Worm (Caenorhabditis elegans) whole organism, L3 larva: ENCODE results near the gene C27H5.12.

ENCODE experiments used
- R02D3.7 ChIP-seq: fragments of 150-350 bp; optimal IDR thresholded peaks from 2 replicates; lab custom pipeline; 2014; ENCODE audit warnings: missing biosample characterization, missing genetic modification characterization
- ZK546.5 ChIP-seq: sonication (generic microtip); optimal IDR thresholded peaks from 2 replicates; lab custom pipeline; 2017; ENCODE audit warnings: missing biosample characterization, missing genetic modification characterization
- aly-2 ChIP-seq: fragments of 150-350 bp; optimal IDR thresholded peaks from 2 replicates; lab custom pipeline; 2014; ENCODE audit warnings: missing biosample characterization, missing genetic modification characterization
- ama-1 ChIP-seq: fragments of 150-350 bp; optimal IDR thresholded peaks from 2 replicates; lab custom pipeline; 2018
- ceh-16 ChIP-seq: sonication (generic microtip); optimal IDR thresholded peaks from 2 replicates; lab custom pipeline; 2017; ENCODE audit warnings: missing biosample characterization, missing genetic modification characterization
- ceh-28 ChIP-seq: fragments of 150-350 bp; optimal IDR thresholded peaks from 2 replicates; lab custom pipeline; 2014; ENCODE audit warnings: missing biosample characterization, missing genetic modification reagents, missing genetic modification characterization
- ceh-82 ChIP-seq: fragments of 150-350 bp; optimal IDR thresholded peaks from 2 replicates; lab custom pipeline; 2014; ENCODE audit warnings: missing biosample characterization, missing genetic modification characterization
- ceh-9 ChIP-seq: sonication (generic microtip); optimal IDR thresholded peaks from 2 replicates; lab custom pipeline; 2018; ENCODE audit warnings: missing biosample characterization, missing genetic modification characterization
- daf-12 ChIP-seq: fragments of 150-350 bp; optimal IDR thresholded peaks from 2 replicates; lab custom pipeline; 2014; ENCODE audit warnings: missing biosample characterization, missing genetic modification reagents, missing genetic modification characterization
- egl-27 ChIP-seq: sonication (generic microtip); optimal IDR thresholded peaks from 4 replicates; lab custom pipeline; 2017; ENCODE audit warnings: missing biosample characterization, missing genetic modification reagents, missing genetic modification characterization
- egl-5 ChIP-seq: fragments of 150-350 bp; optimal IDR thresholded peaks from 2 replicates; lab custom pipeline; 2017; ENCODE audit warnings: missing biosample characterization, missing genetic modification reagents, missing genetic modification characterization, inconsistent platforms
- elt-1 ChIP-seq: fragments of 150-350 bp; optimal IDR thresholded peaks from 2 replicates; lab custom pipeline; 2014; ENCODE audit warnings: missing biosample characterization, missing genetic modification characterization
- elt-2 ChIP-seq: sonication (generic microtip); optimal IDR thresholded peaks from 2 replicates; lab custom pipeline; 2016; ENCODE audit warnings: missing genetic modification reagents, mild to moderate bottlenecking, missing genetic modification characterization, missing compliant biosample characterization
- elt-3 ChIP-seq, 3 experiments: fragments of 150-350 bp in 1 of 3; sonication (generic microtip) in 2 of 3; optimal IDR thresholded peaks; 2 replicates in 2 of 3; 4 replicates in 1 of 3; lab custom pipeline; 2014 to 2017; ENCODE audit warnings: missing biosample characterization in 3 of 3, missing genetic modification characterization in 3 of 3
- eor-1 ChIP-seq, 2 experiments: fragments of 150-350 bp; optimal IDR thresholded peaks; 2 replicates each; lab custom pipeline; 2014 to 2018; ENCODE audit warnings: missing biosample characterization in 2 of 2, missing genetic modification characterization in 2 of 2
- fkh-10 ChIP-seq: sonication (generic microtip); optimal IDR thresholded peaks from 2 replicates; lab custom pipeline; 2017; ENCODE audit warnings: missing biosample characterization, missing genetic modification reagents, missing genetic modification characterization
- fkh-2 ChIP-seq: fragments of 150-350 bp; optimal IDR thresholded peaks from 2 replicates; lab custom pipeline; 2014; ENCODE audit warnings: missing biosample characterization, missing genetic modification reagents, missing genetic modification characterization
- fos-1 ChIP-seq: fragments of 150-350 bp; optimal IDR thresholded peaks from 2 replicates; lab custom pipeline; 2014; ENCODE audit warnings: missing biosample characterization, missing genetic modification characterization
- hmg-11 ChIP-seq: sonication (generic microtip); optimal IDR thresholded peaks from 2 replicates; lab custom pipeline; 2016; ENCODE audit warnings: missing genetic modification characterization, missing compliant biosample characterization
- jun-1 ChIP-seq: fragments of 150-350 bp; optimal IDR thresholded peaks from 2 replicates; lab custom pipeline; 2014; ENCODE audit warnings: missing biosample characterization, missing genetic modification reagents, missing genetic modification characterization
- lin-15B ChIP-seq: fragments of 150-350 bp; optimal IDR thresholded peaks from 2 replicates; lab custom pipeline; 2014; ENCODE audit warnings: missing biosample characterization, missing genetic modification characterization
- lin-39 ChIP-seq: fragments of 150-350 bp; optimal IDR thresholded peaks from 2 replicates; lab custom pipeline; 2018; ENCODE audit warnings: missing biosample characterization, missing genetic modification reagents, missing genetic modification characterization
- lsy-12 ChIP-seq: sonication (generic microtip); optimal IDR thresholded peaks from 2 replicates; lab custom pipeline; 2016; ENCODE audit warnings: mild to moderate bottlenecking, missing genetic modification characterization, missing compliant biosample characterization
- mdl-1 ChIP-seq: fragments of 150-350 bp; optimal IDR thresholded peaks from 2 replicates; lab custom pipeline; 2014; ENCODE audit warnings: missing biosample characterization, missing genetic modification characterization
- mml-1 ChIP-seq: fragments of 150-350 bp; sonication (generic microtip); optimal IDR thresholded peaks from 3 replicates; lab custom pipeline; 2014; ENCODE audit warnings: missing biosample characterization, missing genetic modification characterization
- nfya-1 ChIP-seq: sonication (generic microtip); optimal IDR thresholded peaks from 2 replicates; lab custom pipeline; 2017; ENCODE audit warnings: missing genetic modification characterization, mild to moderate bottlenecking, missing compliant biosample characterization, antibody characterized with exemption, moderate library complexity; ENCODE audit not compliant: insufficient read depth
- nhr-11 ChIP-seq: fragments of 150-350 bp; optimal IDR thresholded peaks from 2 replicates; lab custom pipeline; 2014; ENCODE audit warnings: missing biosample characterization, missing genetic modification characterization
- nhr-12 ChIP-seq: fragments of 150-350 bp; optimal IDR thresholded peaks from 2 replicates; lab custom pipeline; 2014; ENCODE audit warnings: missing biosample characterization, missing genetic modification characterization
- nhr-23 ChIP-seq: fragments of 150-350 bp; optimal IDR thresholded peaks from 2 replicates; lab custom pipeline; 2014; ENCODE audit warnings: missing biosample characterization, missing genetic modification reagents, missing genetic modification characterization
- nhr-237 ChIP-seq: fragments of 150-350 bp; optimal IDR thresholded peaks from 2 replicates; lab custom pipeline; 2014; ENCODE audit warnings: missing biosample characterization, missing genetic modification characterization
- nhr-25 ChIP-seq: sonication (generic microtip); optimal IDR thresholded peaks from 2 replicates; lab custom pipeline; 2017; ENCODE audit warnings: missing biosample characterization, missing genetic modification characterization
- nhr-28 ChIP-seq: fragments of 150-350 bp; optimal IDR thresholded peaks from 2 replicates; lab custom pipeline; 2014; ENCODE audit warnings: missing biosample characterization, missing genetic modification characterization
- nhr-43 ChIP-seq: sonication (generic microtip); optimal IDR thresholded peaks from 2 replicates; lab custom pipeline; 2016; ENCODE audit warnings: mild to moderate bottlenecking, missing genetic modification characterization, missing compliant biosample characterization; ENCODE audit not compliant: poor library complexity, severe bottlenecking
- nhr-67 ChIP-seq: fragments of 150-350 bp; optimal IDR thresholded peaks from 2 replicates; lab custom pipeline; 2014; ENCODE audit warnings: missing biosample characterization, missing genetic modification characterization
- nhr-76 ChIP-seq: fragments of 150-350 bp; sonication (generic microtip); optimal IDR thresholded peaks from 5 replicates; lab custom pipeline; 2014; ENCODE audit warnings: missing biosample characterization, missing genetic modification characterization
- nhr-77 ChIP-seq: fragments of 150-350 bp; optimal IDR thresholded peaks from 2 replicates; lab custom pipeline; 2014; ENCODE audit warnings: missing biosample characterization, missing genetic modification characterization
- pha-4 ChIP-seq: fragments of 150-350 bp; optimal IDR thresholded peaks from 2 replicates; lab custom pipeline; 2014; ENCODE audit warnings: missing biosample characterization, missing genetic modification reagents, missing genetic modification characterization
- pqm-1 ChIP-seq: fragments of 150-350 bp; optimal IDR thresholded peaks from 2 replicates; lab custom pipeline; 2017; ENCODE audit warnings: missing biosample characterization, missing genetic modification characterization, inconsistent platforms
- sea-2 ChIP-seq: fragments of 150-350 bp; sonication (generic microtip); optimal IDR thresholded peaks from 4 replicates; lab custom pipeline; 2014; ENCODE audit warnings: missing biosample characterization, missing genetic modification reagents, missing genetic modification characterization
- skn-1 ChIP-seq: fragments of 150-350 bp; optimal IDR thresholded peaks from 2 replicates; lab custom pipeline; 2014; ENCODE audit warnings: missing biosample characterization, missing genetic modification characterization
- snpc-4 ChIP-seq: fragments of 150-350 bp; optimal IDR thresholded peaks from 2 replicates; lab custom pipeline; 2014; ENCODE audit warnings: missing biosample characterization, missing genetic modification characterization
- tbx-2 ChIP-seq: sonication (generic microtip); optimal IDR thresholded peaks from 2 replicates; lab custom pipeline; 2016; ENCODE audit warnings: mild to moderate bottlenecking, missing genetic modification characterization, missing compliant biosample characterization
- unc-39 ChIP-seq: sonication (generic microtip); optimal IDR thresholded peaks from 4 replicates; lab custom pipeline; 2017; ENCODE audit warnings: missing biosample characterization, missing genetic modification characterization
- unc-62 ChIP-seq: fragments of 150-350 bp; sonication (generic microtip); optimal IDR thresholded peaks from 4 replicates; lab custom pipeline; 2014; ENCODE audit warnings: missing biosample characterization, missing genetic modification reagents, missing genetic modification characterization
- zag-1 ChIP-seq: fragments of 150-350 bp; optimal IDR thresholded peaks from 2 replicates; lab custom pipeline; 2014; ENCODE audit warnings: missing biosample characterization, missing genetic modification characterization
- ztf-11 ChIP-seq: fragments of 150-350 bp; optimal IDR thresholded peaks from 2 replicates; lab custom pipeline; 2014; ENCODE audit warnings: missing biosample characterization, missing genetic modification characterization
- ztf-4 ChIP-seq: fragments of 150-350 bp; optimal IDR thresholded peaks from 2 replicates; lab custom pipeline; 2014; ENCODE audit warnings: missing biosample characterization, missing genetic modification characterization

Gene C27H5.12

DNA sequence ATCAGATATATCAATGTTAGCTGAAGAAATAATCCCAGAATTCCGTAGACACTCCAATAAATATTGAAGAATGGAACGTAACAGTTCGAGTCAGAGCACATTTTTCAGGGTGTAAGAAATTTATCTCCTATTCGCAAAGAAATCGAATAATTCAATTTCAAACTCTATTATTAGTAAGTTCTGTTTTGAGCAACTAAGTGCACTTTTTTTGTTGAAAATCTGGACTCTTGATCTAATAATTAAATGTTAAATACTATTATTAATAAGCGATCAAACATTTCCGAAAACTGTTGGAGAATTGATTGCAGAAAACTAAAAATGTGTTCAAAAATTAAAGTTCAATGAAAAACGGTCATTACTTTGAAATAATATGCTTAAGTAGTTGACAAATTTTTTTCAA is 41.7 kb upstream of the C27H5.12 start, which contains the start of gene srd-56:
Gene srd-56, minus strand, starts transcription at position 101 of the 400 bp plus-strand sequence.
- TF ChIP-seq aly-2 (no peak), egl-27 (tag; lab: Kevin White, UChicago) (no peak), lsy-12 (no peak), nhr-77 (tag; lab: Kevin White, UChicago) (no peak), pha-4 (tag; lab: Kevin White, UChicago) (no peak), nhr-23 (tag; lab: Kevin White, UChicago) (no peak), egl-5 (tag; lab: Kevin White, UChicago) (no peak), R02D3.7 (tag; lab: Kevin White, UChicago) (no peak)

DNA sequence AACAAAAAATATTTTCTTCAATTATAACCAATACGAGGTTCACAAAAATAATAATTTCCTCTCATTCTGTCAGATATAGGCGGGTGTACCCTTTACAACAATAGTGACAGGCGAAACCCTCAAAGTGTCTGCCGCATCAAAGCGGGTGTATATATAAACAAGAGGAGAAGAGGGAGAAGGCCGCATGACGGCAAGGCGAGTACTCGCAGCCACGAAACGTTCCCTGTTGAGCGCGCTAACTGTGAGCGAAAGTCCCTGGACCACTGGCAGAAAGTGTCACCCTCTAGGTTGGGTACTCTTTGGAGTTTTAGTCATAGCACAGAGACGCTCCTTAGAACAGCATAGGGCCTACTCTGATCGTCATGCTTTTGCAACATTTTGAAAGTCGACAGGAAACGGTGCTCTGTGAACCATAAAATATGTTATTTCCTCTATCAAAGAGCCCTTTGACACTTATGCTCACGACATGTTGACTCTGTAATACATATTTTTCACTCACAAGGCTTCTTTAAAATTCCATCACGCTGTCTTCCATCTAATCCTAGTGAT is 38.7 kb upstream of the C27H5.12 start, which contains the start of gene pcrg-1:
Gene pcrg-1, plus strand, starts transcription at position 499 of the 549 bp plus-strand sequence.
- TF ChIP-seq nhr-12 (no peak), nhr-76 (tag; lab: Kevin White, UChicago) (no peak), pqm-1 (tag; lab: Kevin White, UChicago) (no peak), unc-39 (tag; lab: Kevin White, UChicago) (no peak), nhr-67 (no peak), sea-2 (peak; percentile 24), aly-2 (no peak), snpc-4 (tag; lab: Kevin White, UChicago) (peak; percentile 99), nhr-77 (tag; lab: Kevin White, UChicago) (no peak), nfya-1 (tag; lab: Kevin White, UChicago) (peak; percentile 67), nhr-11 (tag; lab: Kevin White, UChicago) (no peak), unc-62 (GFP tag; lab: Kevin White, UChicago) (no peak), mdl-1 (no peak), ama-1 (lab: Kevin White, UChicago) (no peak), eor-1 (tag; optimal IDR thresholded peaks at IDR 0.05; lab: Kevin White, UChicago) (no peak), nhr-237 (tag; lab: Kevin White, UChicago) (no peak), skn-1 (tag; lab: Kevin White, UChicago) (no peak), egl-5 (tag; lab: Kevin White, UChicago) (no peak), pha-4 (tag; lab: Kevin White, UChicago) (peak; percentile 46), ceh-82 (peak; percentile 33), ztf-11 (no peak), fos-1 (tag; lab: Kevin White, UChicago) (no peak), fkh-2 (tag; lab: Kevin White, UChicago) (no peak), zag-1 (tag; lab: Kevin White, UChicago) (no peak), elt-1 (no peak), lsy-12 (peak; percentile 76), ceh-28 (tag; lab: Kevin White, UChicago) (no peak), lin-15B (tag; lab: Kevin White, UChicago) (no peak), ZK546.5 (tag; lab: Kevin White, UChicago) (no peak), nhr-25 (peak; percentile 83), ceh-9 (tag; lab: Kevin White, UChicago) (no peak), nhr-28 (tag; lab: Kevin White, UChicago) (no peak), ztf-4 (tag; lab: Kevin White, UChicago) (no peak), elt-3 (tag; optimal IDR thresholded peaks at IDR 0.05; lab: Kevin White, UChicago) (peak in 1 of 3 experiments; percentile 42), elt-2 (tag; lab: Kevin White, UChicago) (peak; percentile 41), ceh-16 (tag; lab: Kevin White, UChicago) (no peak), mml-1 (tag; lab: Kevin White, UChicago) (no peak), nhr-23 (tag; lab: Kevin White, UChicago) (peak; percentile 34), daf-12 (tag; lab: Kevin White, UChicago) (no peak), R02D3.7 (tag; lab: Kevin White, UChicago) (peak; percentile 56), hmg-11 (tag; lab: Kevin White, UChicago) (no peak), egl-27 (tag; lab: Kevin White, UChicago) (no peak), nhr-43 (tag; lab: Kevin White, UChicago) (peak; percentile 78), lin-39 (tag; lab: Kevin White, UChicago) (peak; percentile 66), jun-1 (tag; lab: Kevin White, UChicago) (no peak), fkh-10 (no peak), tbx-2 (peak; percentile 78)
- TF ChIP-seq, all 47 proteins: peak for 14
